Fruit fly (Drosophila melanogaster): ENCODE data around the gene IRSp53.
"Not testable (repeated sequence)": the region's sequence is repeated elsewhere in the genome, so short reads cannot be mapped to it uniquely, and the experiment has no call there.

The IRSp53 gene

DNA sequence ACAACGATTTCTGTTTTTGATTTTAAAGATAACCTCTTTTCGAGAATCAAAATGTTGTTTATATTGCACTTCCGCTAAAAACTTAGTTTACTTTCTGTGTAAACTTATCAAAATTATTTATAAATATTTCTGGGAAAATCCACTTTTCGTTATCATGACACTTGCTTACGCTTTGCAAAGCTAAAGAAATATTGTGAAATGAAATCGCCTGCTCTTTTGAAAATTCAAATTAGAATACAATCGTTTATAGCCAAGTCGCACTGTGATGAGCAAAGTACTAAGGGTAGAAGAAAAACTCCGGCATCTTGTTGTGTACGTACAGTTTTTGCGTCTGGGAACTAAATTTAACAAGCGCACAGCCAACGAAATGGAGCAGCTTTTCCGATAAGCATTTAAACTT, 11.4 kb upstream of the IRSp53 start:
- no peak for TF ChIP-seq EcR (GFP tag; optimal IDR thresholded peaks at IDR 0.05)
- TF ChIP-seq Dll (optimal IDR thresholded peaks at IDR 0.05), result no peak
- TF ChIP-seq CG8478 (optimal IDR thresholded peaks at IDR 0.05), result no peak
- TF ChIP-seq psq (optimal IDR thresholded peaks at IDR 0.05), result no peak
- TF ChIP-seq pan (optimal IDR thresholded peaks at IDR 0.05), result no peak
- TF ChIP-seq usp (GFP tag; optimal IDR thresholded peaks at IDR 0.05), result no peak

dm6 chr3L:11124841-11125240, 11.0 kb upstream of the IRSp53 start:
- TF ChIP-seq CG8478 (optimal IDR thresholded peaks at IDR 0.05) (no peak), pan (optimal IDR thresholded peaks at IDR 0.05) (no peak), psq (optimal IDR thresholded peaks at IDR 0.05) (no peak), Dll (optimal IDR thresholded peaks at IDR 0.05) (no peak), EcR (GFP tag; optimal IDR thresholded peaks at IDR 0.05) (no peak), usp (GFP tag; optimal IDR thresholded peaks at IDR 0.05) (no peak)

dm6 chr3L:11125636-11126532, 10.0 kb upstream of the IRSp53 start:
- TF ChIP-seq EcR (GFP tag; optimal IDR thresholded peaks at IDR 0.05) (no peak), usp (GFP tag; optimal IDR thresholded peaks at IDR 0.05) (no peak), psq (optimal IDR thresholded peaks at IDR 0.05) (no peak), pan (optimal IDR thresholded peaks at IDR 0.05) (no peak), CG8478 (optimal IDR thresholded peaks at IDR 0.05) (no peak), Dll (optimal IDR thresholded peaks at IDR 0.05) (no peak)

DNA sequence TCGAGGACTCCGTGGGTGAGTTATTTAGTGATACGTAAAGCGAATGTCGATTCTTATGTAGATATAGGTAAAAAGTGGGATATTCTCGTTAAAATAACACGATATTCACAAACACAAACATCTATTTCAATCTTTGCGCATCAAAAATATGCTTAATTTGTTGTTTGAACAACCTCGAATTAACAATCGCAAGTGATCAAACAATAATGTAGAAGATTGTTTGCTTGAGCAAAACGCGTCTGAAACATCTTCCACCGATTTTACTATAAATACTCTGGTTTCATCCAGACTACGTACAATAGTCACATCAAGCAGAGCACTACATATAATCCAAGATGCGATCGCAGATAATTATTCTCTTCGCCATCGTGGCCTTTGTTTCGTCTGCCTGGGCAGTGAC, 5.3 kb upstream of the IRSp53 start, which contains the start of gene nol:
Gene nol (plus strand): TSS at position 301 of the 400 bp plus-strand sequence.
- no peak for TF ChIP-seq pan (optimal IDR thresholded peaks at IDR 0.05)
- TF ChIP-seq Dll (optimal IDR thresholded peaks at IDR 0.05), result no peak
- TF ChIP-seq psq (optimal IDR thresholded peaks at IDR 0.05), result no peak
- TF ChIP-seq usp (GFP tag; optimal IDR thresholded peaks at IDR 0.05), result no peak
- TF ChIP-seq CG8478 (optimal IDR thresholded peaks at IDR 0.05), result no peak
- TF ChIP-seq EcR (GFP tag; optimal IDR thresholded peaks at IDR 0.05), result no peak

- TF ChIP-seq pan (optimal IDR thresholded peaks at IDR 0.05); usp (GFP tag; optimal IDR thresholded peaks at IDR 0.05); psq (optimal IDR thresholded peaks at IDR 0.05): not testable (repeated sequence)
These were observed 3.8 kb upstream of the IRSp53 start, which contains the start of gene CG32074 for dm6 chr3L:11132055-11132454. TSS of gene CG32074 (minus strand) at chr3L:11132322.

dm6 chr3L:11134886-11135285, 963 bp upstream of the IRSp53 start, which contains the start of gene CG14143:
TSS of gene CG14143 (plus strand) at chr3L:11134987.
- not testable (repeated sequence) for TF ChIP-seq pan, psq, Dll (optimal IDR thresholded peaks at IDR 0.05)

DNA sequence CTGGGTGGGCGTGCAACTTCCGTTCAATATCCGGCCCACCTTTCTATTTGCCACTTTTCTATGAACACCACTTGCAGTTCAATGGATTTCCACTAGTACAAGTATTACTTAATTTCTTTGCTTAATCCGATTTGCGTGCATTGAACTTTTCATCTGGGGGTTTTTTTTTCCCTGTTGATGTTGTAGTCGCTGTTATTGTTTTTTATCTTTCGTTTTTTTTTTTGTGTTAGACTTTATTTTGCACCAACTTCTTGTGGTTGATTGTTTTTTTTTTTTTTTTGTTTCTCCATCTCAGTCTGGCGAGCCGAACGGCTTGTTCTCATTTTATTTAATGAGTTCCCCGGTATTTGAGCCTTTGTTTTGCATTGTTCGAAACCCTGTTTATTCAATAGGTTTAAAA, 500 bp downstream of the IRSp53 start:
- no peak for TF ChIP-seq Dll (optimal IDR thresholded peaks at IDR 0.05)
- TF ChIP-seq pan (optimal IDR thresholded peaks at IDR 0.05), result no peak
- no peak for TF ChIP-seq usp (GFP tag; optimal IDR thresholded peaks at IDR 0.05)
- no peak for TF ChIP-seq CG8478 (optimal IDR thresholded peaks at IDR 0.05)
- TF ChIP-seq psq (optimal IDR thresholded peaks at IDR 0.05), result no peak
- no peak for TF ChIP-seq EcR (GFP tag; optimal IDR thresholded peaks at IDR 0.05)

dm6 chr3L:11138862-11139261, 3.0 kb downstream of the IRSp53 start:
- no peak for TF ChIP-seq psq (optimal IDR thresholded peaks at IDR 0.05)
- no peak for TF ChIP-seq EcR (GFP tag; optimal IDR thresholded peaks at IDR 0.05)
- no peak for TF ChIP-seq pan (optimal IDR thresholded peaks at IDR 0.05)
- no peak for TF ChIP-seq CG8478 (optimal IDR thresholded peaks at IDR 0.05)
- no peak for TF ChIP-seq Dll (optimal IDR thresholded peaks at IDR 0.05)
- no peak for TF ChIP-seq usp (GFP tag; optimal IDR thresholded peaks at IDR 0.05)

- TF ChIP-seq CG8478 (optimal IDR thresholded peaks at IDR 0.05) (no peak), usp (GFP tag; optimal IDR thresholded peaks at IDR 0.05) (no peak), Dll (optimal IDR thresholded peaks at IDR 0.05) (no peak), psq (optimal IDR thresholded peaks at IDR 0.05) (no peak), EcR (GFP tag; optimal IDR thresholded peaks at IDR 0.05) (no peak), pan (optimal IDR thresholded peaks at IDR 0.05) (no peak)
These were observed 9.2 kb downstream of the IRSp53 start for dm6 chr3L:11145065-11145464.

dm6 chr3L:11147675-11148074, 11.8 kb downstream of the IRSp53 start:
- TF ChIP-seq pan (optimal IDR thresholded peaks at IDR 0.05) (no peak), psq (optimal IDR thresholded peaks at IDR 0.05) (no peak), CG8478 (optimal IDR thresholded peaks at IDR 0.05) (no peak), EcR (GFP tag; optimal IDR thresholded peaks at IDR 0.05) (no peak), usp (GFP tag; optimal IDR thresholded peaks at IDR 0.05) (no peak), Dll (optimal IDR thresholded peaks at IDR 0.05) (no peak)

DNA sequence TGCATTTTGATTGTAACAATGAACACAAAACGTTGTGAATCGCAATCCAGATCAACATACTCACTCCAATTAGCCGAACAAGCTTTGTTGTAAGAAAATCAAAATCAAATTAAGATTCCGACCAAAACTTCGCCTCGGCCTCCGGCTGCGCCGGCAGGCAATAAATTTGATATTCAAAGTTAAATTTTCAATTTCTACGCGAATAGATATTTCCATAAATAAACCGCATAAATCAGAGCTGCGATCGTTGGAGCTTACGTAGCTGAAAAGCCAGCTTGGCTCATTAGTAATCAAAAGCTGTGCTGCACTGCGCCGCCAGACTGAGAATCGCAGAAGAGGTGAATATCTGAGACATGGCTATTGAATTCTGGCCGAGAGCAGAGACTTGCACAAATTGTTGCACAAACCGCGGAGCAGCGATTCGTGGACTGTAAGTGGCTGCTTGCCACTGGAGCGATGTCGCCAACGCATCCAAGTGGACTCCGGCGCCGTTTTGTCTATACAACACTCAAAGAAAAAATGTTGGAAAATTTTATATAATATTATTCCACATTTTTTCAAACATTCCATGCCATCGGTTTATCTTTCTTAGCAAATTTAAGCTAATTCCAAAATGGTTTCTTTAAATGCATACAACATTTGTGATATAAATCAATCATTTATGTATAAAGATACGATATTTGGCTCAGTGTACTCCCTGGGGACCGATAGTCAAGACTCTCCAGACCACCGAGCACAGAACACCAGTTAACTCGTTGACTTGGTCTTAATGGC, 12.8 kb downstream of the IRSp53 start:
- no peak for TF ChIP-seq Dll (optimal IDR thresholded peaks at IDR 0.05)
- no peak for TF ChIP-seq CG8478 (optimal IDR thresholded peaks at IDR 0.05)

- TF ChIP-seq CG8478 (optimal IDR thresholded peaks at IDR 0.05), result no peak
- TF ChIP-seq psq (optimal IDR thresholded peaks at IDR 0.05), result no peak
- TF ChIP-seq Dll (optimal IDR thresholded peaks at IDR 0.05), result no peak
- no peak for TF ChIP-seq EcR (GFP tag; optimal IDR thresholded peaks at IDR 0.05)
- no peak for TF ChIP-seq pan (optimal IDR thresholded peaks at IDR 0.05)
- no peak for TF ChIP-seq usp (GFP tag; optimal IDR thresholded peaks at IDR 0.05)
These were observed 15.0 kb downstream of the IRSp53 start, which contains the start of gene CG6216 for dm6 chr3L:11150735-11151287. TSS of gene CG6216 (minus strand) at chr3L:11150785.
